Worm (Caenorhabditis elegans) whole organism, early embryonic: ENCODE measurements around the gene fbxa-4.

Experiments
- F13C5.2 ChIP-seq: sonication (generic microtip); optimal IDR thresholded peaks from 2 replicates; lab custom pipeline; 2017; ENCODE audit warnings: mild to moderate bottlenecking, missing genetic modification characterization, inconsistent platforms, missing compliant biosample characterization
- aly-1 ChIP-seq: sonication (generic microtip); optimal IDR thresholded peaks from 2 replicates; lab custom pipeline; 2016; ENCODE audit warnings: missing genetic modification characterization, missing compliant biosample characterization
- ama-1 ChIP-seq: fragments of 150-350 bp; optimal IDR thresholded peaks from 2 replicates; lab custom pipeline; 2014
- ceh-13 ChIP-seq: fragments of 200-800 bp; sonication (Bioruptor generic); optimal IDR thresholded peaks from 2 replicates; lab custom pipeline; 2018; ENCODE audit warnings: mild to moderate bottlenecking, missing genetic modification characterization, missing compliant biosample characterization
- ceh-36 ChIP-seq: sonication (generic microtip); optimal IDR thresholded peaks from 2 replicates; lab custom pipeline; 2016; ENCODE audit warnings: missing genetic modification characterization, inconsistent platforms, missing compliant biosample characterization
- ets-7 ChIP-seq: sonication (generic microtip); optimal IDR thresholded peaks from 2 replicates; lab custom pipeline; 2016; ENCODE audit warnings: missing genotype, missing genetic modification characterization, missing compliant biosample characterization
- flt-1 ChIP-seq: fragments of 200-800 bp; sonication (Bioruptor generic); IDR thresholded peaks from 2 replicates; pipeline ENCODE4 v1.3.6; 2022; ENCODE audit warnings: missing genetic modification characterization, missing compliant biosample characterization
- hmbx-1 ChIP-seq: sonication (generic microtip); optimal IDR thresholded peaks from 2 replicates; lab custom pipeline; 2016; ENCODE audit warnings: mild to moderate bottlenecking, missing genetic modification characterization, missing compliant biosample characterization
- hmg-4 ChIP-seq: fragments of 200-800 bp; sonication (Bioruptor generic); optimal IDR thresholded peaks from 2 replicates; lab custom pipeline; 2018; ENCODE audit warnings: mild to moderate bottlenecking, missing genetic modification characterization, missing compliant biosample characterization
- hnd-1 ChIP-seq: sonication (generic microtip); optimal IDR thresholded peaks from 2 replicates; lab custom pipeline; 2016; ENCODE audit warnings: missing genetic modification characterization, missing compliant biosample characterization
- scrt-1 ChIP-seq: fragments of 200-800 bp; sonication (Bioruptor generic); IDR thresholded peaks from 2 replicates; pipeline ENCODE4 v1.3.6; 2022; ENCODE audit warnings: missing genetic modification characterization, missing compliant biosample characterization
- tbx-37 ChIP-seq: fragments of 200-800 bp; sonication (Bioruptor generic); conservative IDR thresholded peaks from 2 replicates; pipeline ENCODE4 v1.3.6; 2022; ENCODE audit warnings: missing genetic modification reagents, missing genetic modification characterization, missing compliant biosample characterization

- TF ChIP-seq hmg-4 (GFP tag; lab: Kevin White, UChicago), result no peak
- TF ChIP-seq ceh-36 (tag; lab: Kevin White, UChicago), result no peak
- no peak for TF ChIP-seq ceh-13 (GFP tag; lab: Kevin White, UChicago)
- TF ChIP-seq ets-7 (tag; lab: Kevin White, UChicago), result no peak
- TF ChIP-seq ama-1 (lab: Kevin White, UChicago), result no peak
- no peak for TF ChIP-seq aly-1 (tag; lab: Kevin White, UChicago)
- no peak for TF ChIP-seq hnd-1 (tag; lab: Kevin White, UChicago)
- TF ChIP-seq flt-1 (GFP tag; lab: Robert Waterston, UW), result no peak
- TF ChIP-seq tbx-37 (GFP tag; lab: Robert Waterston, UW), result no peak
- no peak for TF ChIP-seq hmbx-1
- no peak for TF ChIP-seq F13C5.2 (tag; lab: Kevin White, UChicago)
- no peak for TF ChIP-seq scrt-1 (GFP tag; lab: Robert Waterston, UW)
Measured at ce11 chrII:2445164-2445563, 29.8 kb upstream of the fbxa-4 start.
